Fruit fly (Drosophila melanogaster): ENCODE results near the gene CG17193.

The CG17193 gene

dm6 chr3R:20058960-20059359, 3.1 kb upstream of the CG17193 start (continued):
- TF ChIP-seq CG7963 (GFP tag; IDR thresholded peaks at IDR 0.05; ENCODE audit: partially characterized antibody) (no peak), cad (GFP tag; optimal IDR thresholded peaks at IDR 0.05) (no peak), tup (GFP tag; optimal IDR thresholded peaks at IDR 0.05) (no peak), unc-4 (GFP tag; IDR thresholded peaks at IDR 0.05; ENCODE audit: partially characterized antibody) (no peak), bab2 (GFP tag; optimal IDR thresholded peaks at IDR 0.05) (no peak), pan (optimal IDR thresholded peaks at IDR 0.05) (no peak), pan (GFP tag; optimal IDR thresholded peaks at IDR 0.05 in 1 of 2, IDR thresholded peaks at IDR 0.05 in 1 of 2) (no peak), ase (GFP tag; IDR thresholded peaks at IDR 0.05) (no peak), tap (tag; optimal IDR thresholded peaks at IDR 0.05) (no peak), prd (optimal IDR thresholded peaks at IDR 0.05) (peak in 1 of 2 experiments; percentile 32), prd (GFP tag; IDR thresholded peaks at IDR 0.05) (no peak), otp (GFP tag; IDR thresholded peaks at IDR 0.05) (no peak), CG2120 (GFP tag; optimal IDR thresholded peaks at IDR 0.05) (no peak), CG2202 (tag; optimal IDR thresholded peaks at IDR 0.05) (no peak), CG13775 (GFP tag; optimal IDR thresholded peaks at IDR 0.05) (no peak), org-1 (GFP tag; optimal IDR thresholded peaks at IDR 0.05) (no peak), CG8765 (GFP tag; IDR thresholded peaks at IDR 0.05) (no peak), H2.0 (GFP tag; IDR thresholded peaks at IDR 0.05) (0 out of 2 replicates have a peak, but pooled peaks have one; percentile 34), Vsx1 (GFP tag; optimal IDR thresholded peaks at IDR 0.05) (no peak), MESR4 (GFP tag; optimal IDR thresholded peaks at IDR 0.05) (no peak), bbx (GFP tag; IDR thresholded peaks at IDR 0.05; ENCODE audit: partially characterized antibody) (0 out of 2 replicates have a peak, but pooled peaks have one; percentile 27), CG13123 (GFP tag; optimal IDR thresholded peaks at IDR 0.05) (no peak), CG10959 (GFP tag; IDR thresholded peaks at IDR 0.05) (no peak), Dip3 (GFP tag; optimal IDR thresholded peaks at IDR 0.05) (no peak), emc (GFP tag; optimal IDR thresholded peaks at IDR 0.05) (no peak), Lpt (GFP tag; optimal IDR thresholded peaks at IDR 0.05) (no peak), Nf-YB (GFP tag; optimal IDR thresholded peaks at IDR 0.05) (no peak), Max (GFP tag; optimal IDR thresholded peaks at IDR 0.05) (no peak), hth (optimal IDR thresholded peaks at IDR 0.05) (no peak), zen (tag; optimal IDR thresholded peaks at IDR 0.05) (no peak), salm (tag; optimal IDR thresholded peaks at IDR 0.05) (no peak), Dip2 (GFP tag; IDR thresholded peaks at IDR 0.05) (peak; percentile 89), Adf1 (GFP tag; IDR thresholded peaks at IDR 0.05) (no peak), CG1233 (GFP tag; optimal IDR thresholded peaks at IDR 0.05) (no peak), CG4707 (GFP tag; optimal IDR thresholded peaks at IDR 0.05) (no peak), CoRest (tag; optimal IDR thresholded peaks at IDR 0.05) (no peak), knrl (GFP tag; IDR thresholded peaks at IDR 0.05; ENCODE audit: partially characterized antibody) (peak; percentile 53; the same call in 2 of the 3 replicates), CG12299 (tag; optimal IDR thresholded peaks at IDR 0.05) (no peak), chm (GFP tag; IDR thresholded peaks at IDR 0.05) (no peak), CG8281 (tag; optimal IDR thresholded peaks at IDR 0.05) (no peak), Hr39 (optimal IDR thresholded peaks at IDR 0.05) (no peak), repo (GFP tag; optimal IDR thresholded peaks at IDR 0.05) (no peak), Meics (GFP tag; optimal IDR thresholded peaks at IDR 0.05) (no peak), ind (GFP tag; optimal IDR thresholded peaks at IDR 0.05) (no peak), Hmr (GFP tag; optimal IDR thresholded peaks at IDR 0.05) (no peak), Med (GFP tag) (peak; percentile 68), wdn (GFP tag; IDR thresholded peaks at IDR 0.05) (no peak), Hmx (GFP tag; optimal IDR thresholded peaks at IDR 0.05) (no peak), mld (GFP tag; IDR thresholded peaks at IDR 0.05; ENCODE audit: partially characterized antibody) (no peak), p53 (GFP tag; optimal IDR thresholded peaks at IDR 0.05) (no peak), CG4730 (GFP tag; IDR thresholded peaks at IDR 0.05) (no peak), CG13894 (tag; optimal IDR thresholded peaks at IDR 0.05) (no peak), lmd (GFP tag; IDR thresholded peaks at IDR 0.05) (no peak)

Data from whole organism, embryonic.